Worm (Caenorhabditis elegans): ENCODE measurements around the gene srab-22.
A peak's percentile ranks its signal among the peaks of the same experiment; 100 is the strongest.

Gene srab-22

ce11 chrV:3426076-3426475 is at the start of gene srab-22:
TSS of gene srab-22 (plus strand) at chrV:3426376.
- TF ChIP-seq sdz-12 (GFP tag; optimal IDR thresholded peaks at IDR 0.05) (no peak), unc-62 (GFP tag; optimal IDR thresholded peaks at IDR 0.05 in 1 of 2) (peak in 1 of 2 experiments; percentile 14), unc-62 (tag; optimal IDR thresholded peaks at IDR 0.05) (no peak)

ce11 chrV:3376973-3377372 is 49.2 kb upstream of the srab-22 start, which contains the start of gene srbc-2:
TSS of gene srbc-2 (minus strand) at chrV:3377073.
- no peak for TF ChIP-seq zfp-3 (GFP tag; conservative IDR thresholded peaks at IDR 0.05)
- TF ChIP-seq hmg-1.1 (GFP tag; IDR thresholded peaks at IDR 0.05) = no peak
- no peak for TF ChIP-seq php-3 (GFP tag; IDR thresholded peaks at IDR 0.05)
- no peak for TF ChIP-seq F37D6.2 (tag; optimal IDR thresholded peaks at IDR 0.05)
- no peak for TF ChIP-seq ceh-62 (tag; optimal IDR thresholded peaks at IDR 0.05)
- no peak for TF ChIP-seq dve-1 (tag; optimal IDR thresholded peaks at IDR 0.05; ENCODE audit: insufficient read depth)
- no peak for TF ChIP-seq cey-2 (tag; optimal IDR thresholded peaks at IDR 0.05; ENCODE audit: borderline replicate concordance, insufficient read depth)

DNA sequence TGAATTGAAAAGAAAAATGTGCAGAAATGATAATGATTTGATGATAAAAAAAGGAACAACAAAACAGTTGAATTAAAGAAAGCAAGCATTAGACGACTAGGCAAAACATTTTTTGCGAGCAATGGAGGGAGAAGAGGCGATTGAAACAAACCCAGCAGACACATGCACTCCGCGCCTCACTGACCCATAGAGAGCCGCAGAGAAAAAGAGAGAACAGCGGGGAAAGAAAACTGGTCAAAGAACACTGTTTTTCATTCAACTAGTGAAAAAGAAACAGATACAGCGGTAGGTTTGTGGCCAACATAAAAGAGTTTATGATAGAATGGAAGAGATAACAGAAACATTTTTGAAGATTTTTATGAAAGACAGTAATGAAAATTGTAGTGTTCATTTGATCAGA is 37.9 kb upstream of the srab-22 start:
- TF ChIP-seq nhr-77 (tag; optimal IDR thresholded peaks at IDR 0.05) (peak; percentile 54), duxl-1 (tag; optimal IDR thresholded peaks at IDR 0.05; ENCODE audit: poor library complexity) (peak; percentile 21), ceh-62 (tag; optimal IDR thresholded peaks at IDR 0.05) (no peak), arid-1 (GFP tag; conservative IDR thresholded peaks at IDR 0.05) (no peak), ama-1 (optimal IDR thresholded peaks at IDR 0.05) (no peak), daf-16 (GFP tag; optimal IDR thresholded peaks at IDR 0.05) (peak in 1 of 2 experiments; percentile 36), daf-16 (tag; optimal IDR thresholded peaks at IDR 0.05) (peak; percentile 63), fos-1 (tag; optimal IDR thresholded peaks at IDR 0.05) (no peak), mxl-3 (GFP tag; optimal IDR thresholded peaks at IDR 0.05) (peak; percentile 59), D1046.2 (GFP tag; IDR thresholded peaks at IDR 0.05) (no peak), hmg-1.1 (GFP tag; IDR thresholded peaks at IDR 0.05) (peak; percentile 42; the same call in 1 of the 2 replicates), zip-2 (tag; optimal IDR thresholded peaks at IDR 0.05) (no peak), gei-8 (GFP tag; optimal IDR thresholded peaks at IDR 0.05) (no peak), ZK337.2 (GFP tag; IDR thresholded peaks at IDR 0.05) (no peak), nhr-28 (tag; optimal IDR thresholded peaks at IDR 0.05) (peak; percentile 90), madf-5 (GFP tag; IDR thresholded peaks at IDR 0.05) (no peak), nhr-48 (tag; optimal IDR thresholded peaks at IDR 0.05) (peak; percentile 82), php-3 (GFP tag; IDR thresholded peaks at IDR 0.05) (0 out of 2 replicates have a peak, but pooled peaks have one; percentile 42), ztf-11 (tag; optimal IDR thresholded peaks at IDR 0.05) (no peak), hlh-30 (tag; optimal IDR thresholded peaks at IDR 0.05; ENCODE audit: insufficient read depth) (peak; percentile 57), saeg-2 (GFP tag; IDR thresholded peaks at IDR 0.05) (no peak), rbr-2 (tag; optimal IDR thresholded peaks at IDR 0.05) (no peak), hlh-11 (tag; optimal IDR thresholded peaks at IDR 0.05) (peak; percentile 82), daf-19 (GFP tag; conservative IDR thresholded peaks at IDR 0.05) (no peak), ceh-82 (tag; optimal IDR thresholded peaks at IDR 0.05) (no peak), unc-130 (GFP tag; optimal IDR thresholded peaks at IDR 0.05) (no peak), set-16 (GFP tag; IDR thresholded peaks at IDR 0.05) (no peak), F10B5.3 (tag; optimal IDR thresholded peaks at IDR 0.05) (no peak), pqm-1 (tag; optimal IDR thresholded peaks at IDR 0.05) (peak; percentile 1), nhr-10 (tag; optimal IDR thresholded peaks at IDR 0.05) (no peak), vab-7 (GFP tag; IDR thresholded peaks at IDR 0.05) (no peak), aha-1 (tag) (no peak), aly-2 (tag; optimal IDR thresholded peaks at IDR 0.05) (no peak), dve-1 (tag; optimal IDR thresholded peaks at IDR 0.05; ENCODE audit: insufficient read depth) (no peak), lin-1 (GFP tag; IDR thresholded peaks at IDR 0.05) (peak; percentile 25; the same call in 1 of the 2 replicates), nhr-25 (tag; optimal IDR thresholded peaks at IDR 0.05; ENCODE audit: borderline replicate concordance, insufficient read depth) (no peak), lin-38 (GFP tag; IDR thresholded peaks at IDR 0.05) (no peak), dmd-6 (GFP tag; IDR thresholded peaks at IDR 0.05) (peak; percentile 81), mes-2 (tag; optimal IDR thresholded peaks at IDR 0.05; ENCODE audit: poor library complexity, severe bottlenecking) (peak; percentile 40), ceh-32 (tag; optimal IDR thresholded peaks at IDR 0.05; ENCODE audit: poor library complexity) (no peak), lin-39 (tag; optimal IDR thresholded peaks at IDR 0.05) (no peak)

Data from whole organism, L4 larva.